Worm (Caenorhabditis elegans): Measurements from ENCODE around the gene eat-3.
A peak's percentile ranks its signal among the peaks of the same experiment; 100 is the strongest.

eat-3 gene

ce11 chrII:9324824-9325351, at the start of gene eat-3:
eat-3 (plus strand) TSS chrII:9324874.
- TF ChIP-seq W03F9.2 (tag; optimal IDR thresholded peaks at IDR 0.05) = no peak
- TF ChIP-seq him-1 (tag; optimal IDR thresholded peaks at IDR 0.05) = no peak
- no peak for TF ChIP-seq dao-5 (tag; optimal IDR thresholded peaks at IDR 0.05)

ce11 chrII:9275173-9275572, 49.5 kb upstream of the eat-3 start:
- TF ChIP-seq W03F9.2 (tag; optimal IDR thresholded peaks at IDR 0.05) (no peak), dao-5 (tag; optimal IDR thresholded peaks at IDR 0.05) (no peak), him-1 (tag; optimal IDR thresholded peaks at IDR 0.05) (no peak)

- no peak for TF ChIP-seq dao-5 (tag; optimal IDR thresholded peaks at IDR 0.05)
- TF ChIP-seq W03F9.2 (tag; optimal IDR thresholded peaks at IDR 0.05) = no peak
- TF ChIP-seq him-1 (tag; optimal IDR thresholded peaks at IDR 0.05) = no peak
Observed at ce11 chrII:9277153-9277552, 47.5 kb upstream of the eat-3 start.

ce11 chrII:9279016-9279415, 45.7 kb upstream of the eat-3 start:
- TF ChIP-seq W03F9.2 (tag; optimal IDR thresholded peaks at IDR 0.05) = no peak
- TF ChIP-seq him-1 (tag; optimal IDR thresholded peaks at IDR 0.05) = no peak
- no peak for TF ChIP-seq dao-5 (tag; optimal IDR thresholded peaks at IDR 0.05)

ce11 chrII:9280048-9280772, 44.5 kb upstream of the eat-3 start, which contains the start of gene gldi-3:
gldi-3 (minus strand) TSS chrII:9280098.
- TF ChIP-seq dao-5 (tag; optimal IDR thresholded peaks at IDR 0.05) (no peak), W03F9.2 (tag; optimal IDR thresholded peaks at IDR 0.05) (no peak), him-1 (tag; optimal IDR thresholded peaks at IDR 0.05) (no peak)

- TF ChIP-seq him-1 (tag; optimal IDR thresholded peaks at IDR 0.05) = no peak
- TF ChIP-seq dao-5 (tag; optimal IDR thresholded peaks at IDR 0.05) = no peak
- TF ChIP-seq W03F9.2 (tag; optimal IDR thresholded peaks at IDR 0.05) = no peak
Observed at ce11 chrII:9280846-9281245, 43.8 kb upstream of the eat-3 start.

- TF ChIP-seq dao-5 (tag; optimal IDR thresholded peaks at IDR 0.05) (no peak), W03F9.2 (tag; optimal IDR thresholded peaks at IDR 0.05) (no peak), him-1 (tag; optimal IDR thresholded peaks at IDR 0.05) (no peak)
Observed at ce11 chrII:9281595-9281994, 43.1 kb upstream of the eat-3 start.

- TF ChIP-seq him-1 (tag; optimal IDR thresholded peaks at IDR 0.05) = no peak
- TF ChIP-seq dao-5 (tag; optimal IDR thresholded peaks at IDR 0.05) = no peak
- TF ChIP-seq W03F9.2 (tag; optimal IDR thresholded peaks at IDR 0.05) = no peak
Observed at ce11 chrII:9282065-9282464, 42.6 kb upstream of the eat-3 start.

- peak; percentile 53 for TF ChIP-seq W03F9.2 (tag; optimal IDR thresholded peaks at IDR 0.05)
- peak; percentile 72 for TF ChIP-seq him-1 (tag; optimal IDR thresholded peaks at IDR 0.05)
- peak; percentile 70 for TF ChIP-seq dao-5 (tag; optimal IDR thresholded peaks at IDR 0.05)
Observed at ce11 chrII:9282787-9283186, 41.9 kb upstream of the eat-3 start.

ce11 chrII:9283668-9284357, 40.9 kb upstream of the eat-3 start:
- TF ChIP-seq him-1 (tag; optimal IDR thresholded peaks at IDR 0.05) (no peak), W03F9.2 (tag; optimal IDR thresholded peaks at IDR 0.05) (peak; percentile 30), dao-5 (tag; optimal IDR thresholded peaks at IDR 0.05) (no peak)

- TF ChIP-seq W03F9.2 (tag; optimal IDR thresholded peaks at IDR 0.05) = no peak
- TF ChIP-seq him-1 (tag; optimal IDR thresholded peaks at IDR 0.05) = no peak
- TF ChIP-seq dao-5 (tag; optimal IDR thresholded peaks at IDR 0.05) = no peak
Observed at ce11 chrII:9284358-9285170, 40.1 kb upstream of the eat-3 start.

- no peak for TF ChIP-seq dao-5 (tag; optimal IDR thresholded peaks at IDR 0.05)
- peak; percentile 25 for TF ChIP-seq W03F9.2 (tag; optimal IDR thresholded peaks at IDR 0.05)
Observed at ce11 chrII:9285171-9286025, 39.3 kb upstream of the eat-3 start, which contains the start of gene mtrr-1. mtrr-1 (plus strand) TSS chrII:9285975.

ce11 chrII:9289127-9289526, 35.5 kb upstream of the eat-3 start:
- TF ChIP-seq dao-5 (tag; optimal IDR thresholded peaks at IDR 0.05) (no peak), W03F9.2 (tag; optimal IDR thresholded peaks at IDR 0.05) (no peak), him-1 (tag; optimal IDR thresholded peaks at IDR 0.05) (no peak)
